Fruit fly (Drosophila melanogaster): Measurements from ENCODE around the gene CG11670.

DNA sequence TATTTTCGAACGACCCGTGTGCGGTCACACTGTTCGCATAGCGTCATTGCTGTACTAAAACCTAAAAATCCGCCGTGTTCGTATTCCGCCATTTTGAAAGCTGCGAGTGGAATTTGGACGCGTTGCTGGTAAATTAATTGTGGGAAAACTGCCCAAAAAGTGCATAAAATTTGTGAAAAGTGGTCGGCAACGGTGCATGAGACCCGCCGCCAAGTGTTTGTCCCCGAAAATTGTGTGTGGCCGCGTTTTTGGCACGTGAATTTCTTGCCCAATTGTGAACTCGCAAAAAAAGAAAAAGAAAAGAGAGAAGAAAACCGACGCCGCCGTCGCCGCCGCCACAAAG, 30.3 kb upstream of the CG11670 start, which contains the start of gene CtBP:
- TF ChIP-seq cnc (optimal IDR thresholded peaks at IDR 0.05) (no peak), CG7101 (tag; optimal IDR thresholded peaks at IDR 0.05) (no peak), Clk (GFP tag; optimal IDR thresholded peaks at IDR 0.05) (no peak), bab1 (GFP tag; optimal IDR thresholded peaks at IDR 0.05) (no peak), CG7045 (GFP tag; optimal IDR thresholded peaks at IDR 0.05) (no peak), CG11617 (GFP tag; optimal IDR thresholded peaks at IDR 0.05) (no peak), Mnt (GFP tag; optimal IDR thresholded peaks at IDR 0.05) (no peak), CG33017 (tag; optimal IDR thresholded peaks at IDR 0.05) (no peak), kay (GFP tag; ENCODE audit: borderline replicate concordance) (no peak)

Measured in whole organism, adult.